Worm (Caenorhabditis elegans) whole organism, late embryonic: ENCODE measurements around the gene C48B4.11.

Experiments
- T23F11.4 ChIP-seq: fragments of 200-800 bp; sonication (Bioruptor generic); optimal IDR thresholded peaks from 2 replicates; lab custom pipeline; 2018; ENCODE audit warnings: mild to moderate bottlenecking, missing genetic modification characterization, missing compliant biosample characterization
- ama-1 ChIP-seq: fragments of 150-350 bp; optimal IDR thresholded peaks from 2 replicates; lab custom pipeline; 2014
- che-1 ChIP-seq: sonication (generic microtip); optimal IDR thresholded peaks from 2 replicates; lab custom pipeline; 2016; ENCODE audit warnings: mild to moderate bottlenecking, missing genetic modification characterization, missing compliant biosample characterization
- madf-2 ChIP-seq: sonication (generic microtip); optimal IDR thresholded peaks from 2 replicates; lab custom pipeline; 2017; ENCODE audit warnings: missing genetic modification characterization, missing compliant biosample characterization
- nhr-11 ChIP-seq: fragments of 150-350 bp; optimal IDR thresholded peaks from 2 replicates; lab custom pipeline; 2014; ENCODE audit warnings: missing biosample characterization, missing genetic modification characterization
- pqm-1 ChIP-seq: sonication (generic microtip); optimal IDR thresholded peaks from 2 replicates; lab custom pipeline; 2016; ENCODE audit warnings: missing genetic modification characterization, missing compliant biosample characterization
- ztf-16 ChIP-seq: sonication (generic microtip); optimal IDR thresholded peaks from 2 replicates; lab custom pipeline; 2017; ENCODE audit warnings: missing genetic modification characterization, missing compliant biosample characterization

ce11 chrIII:9559381-9559881 lies 6.5 kb downstream of the C48B4.11 start, which contains the start of gene C48B4.7:
- no peak for TF ChIP-seq pqm-1
- no peak for TF ChIP-seq che-1 (tag; lab: Kevin White, UChicago)
- TF ChIP-seq nhr-11 (tag; lab: Kevin White, UChicago) = no peak
- no peak for TF ChIP-seq madf-2 (tag; lab: Kevin White, UChicago)
- no peak for TF ChIP-seq ztf-16 (tag; lab: Kevin White, UChicago)
- no peak for TF ChIP-seq T23F11.4 (GFP tag; lab: Kevin White, UChicago)
- no peak for TF ChIP-seq ama-1 (lab: Kevin White, UChicago)
